Fruit fly (Drosophila melanogaster) whole organism, pupa: ENCODE results near the gene CG2202.

Source experiments
- CG10348 ChIP-seq: fragments of 200-800 bp; sonication (Bioruptor generic); IDR thresholded peaks from 2 replicates; pipeline ENCODE4 v1.3.6; 2022; ENCODE audit warnings: missing biosample characterization, missing genetic modification characterization
- CG12605 ChIP-seq: fragments of 200-800 bp; sonication (Bioruptor generic); IDR thresholded peaks from 2 replicates; pipeline ENCODE4 v1.3.6; 2022; ENCODE audit warnings: missing biosample characterization, missing genetic modification characterization
- CG13204 ChIP-seq: fragments of 200-800 bp; sonication (Bioruptor generic); optimal IDR thresholded peaks from 2 replicates; lab custom pipeline; 2018; ENCODE audit warnings: missing biosample characterization, mild to moderate bottlenecking, missing genetic modification characterization, moderate library complexity
- CG14655 ChIP-seq: fragments of 200-800 bp; sonication (Bioruptor generic); optimal IDR thresholded peaks from 3 replicates; lab custom pipeline; 2017; ENCODE audit warnings: mild to moderate bottlenecking, missing biosample characterization, missing genetic modification reagents, missing genetic modification characterization
- CG15710 ChIP-seq: fragments of 200-800 bp; sonication (Bioruptor generic); optimal IDR thresholded peaks from 2 replicates; lab custom pipeline; 2018; ENCODE audit warnings: missing biosample characterization, mild to moderate bottlenecking, missing genetic modification characterization, moderate library complexity
- CG17806 ChIP-seq: fragments of 200-800 bp; sonication (Bioruptor generic); optimal IDR thresholded peaks from 2 replicates; lab custom pipeline; 2018; ENCODE audit warnings: missing biosample characterization, mild to moderate bottlenecking, missing genetic modification characterization, moderate library complexity
- CG32121 ChIP-seq: fragments of 200-800 bp; sonication (Bioruptor generic); IDR thresholded peaks from 2 replicates; pipeline ENCODE4 v1.3.6; 2022; ENCODE audit warnings: missing biosample characterization, missing genetic modification characterization
- CG34367 ChIP-seq: fragments of 200-800 bp; sonication (Bioruptor generic); optimal IDR thresholded peaks from 2 replicates; lab custom pipeline; 2018; ENCODE audit warnings: missing biosample characterization, mild to moderate bottlenecking, missing genetic modification characterization
- CG4496 ChIP-seq: fragments of 200-800 bp; sonication (Bioruptor generic); IDR thresholded peaks from 3 replicates; pipeline ENCODE4 v1.3.6; 2022; ENCODE audit warnings: missing biosample characterization, missing genetic modification characterization
- CG8159 ChIP-seq: fragments of 200-800 bp; sonication (Bioruptor generic); optimal IDR thresholded peaks from 3 replicates; lab custom pipeline; 2018; ENCODE audit warnings: missing biosample characterization, mild to moderate bottlenecking, missing genetic modification characterization, moderate library complexity
- CG8301 ChIP-seq: fragments of 200-800 bp; sonication (Bioruptor generic); optimal IDR thresholded peaks from 2 replicates; lab custom pipeline; 2018; ENCODE audit warnings: missing biosample characterization, mild to moderate bottlenecking, missing genetic modification characterization
- CG9948 ChIP-seq: fragments of 200-800 bp; sonication (Bioruptor generic); optimal IDR thresholded peaks from 2 replicates; lab custom pipeline; 2018; ENCODE audit warnings: missing biosample characterization, mild to moderate bottlenecking, missing genetic modification characterization, moderate library complexity
- D1 ChIP-seq: fragments of 200-800 bp; sonication (Bioruptor generic); optimal IDR thresholded peaks from 2 replicates; lab custom pipeline; 2018; ENCODE audit warnings: missing biosample characterization, mild to moderate bottlenecking, missing genetic modification characterization, moderate library complexity
- EcR ChIP-seq: fragments of 200-800 bp; sonication (Bioruptor generic); optimal IDR thresholded peaks from 3 replicates; lab custom pipeline; 2019; ENCODE audit warnings: missing biosample characterization, missing genetic modification characterization, mild to moderate bottlenecking, moderate library complexity, missing genetic modification reagents
- Ets98B ChIP-seq: fragments of 200-800 bp; sonication (Bioruptor generic); IDR thresholded peaks from 2 replicates; pipeline ENCODE4 v1.3.6; 2022; ENCODE audit warnings: missing biosample characterization, missing genetic modification characterization
- Pif1A ChIP-seq: fragments of 200-800 bp; sonication (Bioruptor generic); optimal IDR thresholded peaks from 3 replicates; lab custom pipeline; 2016; ENCODE audit warnings: missing biosample characterization, missing genetic modification characterization
- Pif1B ChIP-seq: fragments of 200-800 bp; sonication (Bioruptor generic); optimal IDR thresholded peaks from 3 replicates; lab custom pipeline; 2016; ENCODE audit warnings: missing biosample characterization, missing genetic modification characterization
- Snoo ChIP-seq: fragments of 200-800 bp; sonication (Bioruptor generic); optimal IDR thresholded peaks from 3 replicates; lab custom pipeline; 2017; ENCODE audit warnings: missing biosample characterization, mild to moderate bottlenecking, missing genetic modification characterization, inconsistent platforms
- fd96Ca ChIP-seq: fragments of 200-800 bp; sonication (Bioruptor generic); IDR thresholded peaks from 3 replicates; pipeline ENCODE4 v1.3.6; 2022; ENCODE audit warnings: missing biosample characterization, missing genetic modification characterization
- rn ChIP-seq: fragments of 200-800 bp; sonication (Bioruptor generic); IDR thresholded peaks from 2 replicates; pipeline ENCODE4 v1.3.6; 2022; ENCODE audit warnings: missing biosample characterization, missing genetic modification characterization

Gene CG2202

dm6 chrX:10891150-10891549 lies 42.6 kb downstream of the CG2202 start, which contains the start of gene Ork1:
Ork1 (minus strand) TSS chrX:10891250.
- no peak for TF ChIP-seq Snoo
- TF ChIP-seq CG13204 (GFP tag; lab: Kevin White, UChicago): no peak
- no peak for TF ChIP-seq rn (GFP tag; lab: Robert Waterston, UW)
- TF ChIP-seq EcR (GFP tag; lab: Kevin White, UChicago): no peak
- TF ChIP-seq CG12605 (GFP tag; lab: Robert Waterston, UW): no peak
- TF ChIP-seq CG4496 (GFP tag; lab: Robert Waterston, UW): no peak
- no peak for TF ChIP-seq CG34367
- TF ChIP-seq CG8159 (tag; lab: Kevin White, UChicago): no peak
- no peak for TF ChIP-seq Pif1A (GFP tag; lab: Kevin White, UChicago)
- TF ChIP-seq CG10348: no peak
- no peak for TF ChIP-seq Ets98B
- TF ChIP-seq CG32121 (GFP tag; lab: Robert Waterston, UW): no peak
- TF ChIP-seq CG17806: no peak
- TF ChIP-seq CG8301: no peak
- TF ChIP-seq D1 (tag; lab: Kevin White, UChicago): no peak
- no peak for TF ChIP-seq CG14655 (GFP tag; lab: Kevin White, UChicago)
- TF ChIP-seq fd96Ca: no peak
- TF ChIP-seq Pif1B (GFP tag; lab: Kevin White, UChicago): no peak
- no peak for TF ChIP-seq CG15710 (tag; lab: Kevin White, UChicago)
- TF ChIP-seq, all 21 proteins: peak for 0

dm6 chrX:10893208-10893607 lies 44.7 kb downstream of the CG2202 start:
- peak; percentile 17 for TF ChIP-seq CG14655 (GFP tag; lab: Kevin White, UChicago)
- TF ChIP-seq CG8159 (tag; lab: Kevin White, UChicago): peak; percentile 29
- TF ChIP-seq CG8301: no peak

dm6 chrX:10899232-10899631 lies 50.7 kb downstream of the CG2202 start, which contains the start of gene CG1582:
CG1582 (minus strand) TSS chrX:10899302.
- TF ChIP-seq CG4496 (GFP tag; lab: Robert Waterston, UW) (no peak), Snoo (no peak), CG9948 (tag; lab: Kevin White, UChicago) (no peak), CG17806 (no peak), EcR (GFP tag; lab: Kevin White, UChicago) (no peak), rn (GFP tag; lab: Robert Waterston, UW) (no peak), CG12605 (GFP tag; lab: Robert Waterston, UW) (no peak), CG8159 (tag; lab: Kevin White, UChicago) (peak; percentile 11), Pif1B (GFP tag; lab: Kevin White, UChicago) (no peak), CG32121 (GFP tag; lab: Robert Waterston, UW) (no peak), fd96Ca (no peak), CG15710 (tag; lab: Kevin White, UChicago) (peak; percentile 6), Pif1A (GFP tag; lab: Kevin White, UChicago) (no peak)

- no peak for TF ChIP-seq CG9948 (tag; lab: Kevin White, UChicago)
- no peak for TF ChIP-seq Ets98B
- no peak for TF ChIP-seq CG15710 (tag; lab: Kevin White, UChicago)
- TF ChIP-seq CG14655 (GFP tag; lab: Kevin White, UChicago): no peak
- no peak for TF ChIP-seq CG10348
- TF ChIP-seq CG17806: no peak
Measured at dm6 chrX:10899665-10900064, 51.1 kb downstream of the CG2202 start, which contains the start of gene CG15208. CG15208 (plus strand) TSS chrX:10899965.
